Worm (Caenorhabditis elegans): ENCODE results near the gene jmjd-4.

- no peak for TF ChIP-seq snpc-1.1 (tag; optimal IDR thresholded peaks at IDR 0.05; ENCODE audit: insufficient read depth)
- TF ChIP-seq hlh-12 (tag; optimal IDR thresholded peaks at IDR 0.05): no peak
- TF ChIP-seq unc-62 (GFP tag; optimal IDR thresholded peaks at IDR 0.05): no peak
- no peak for TF ChIP-seq nfya-1 (tag; optimal IDR thresholded peaks at IDR 0.05; ENCODE audit: borderline replicate concordance, insufficient read depth)
- no peak for TF ChIP-seq unc-130 (GFP tag; optimal IDR thresholded peaks at IDR 0.05)
- TF ChIP-seq let-607 (tag; optimal IDR thresholded peaks at IDR 0.05): no peak
- no peak for TF ChIP-seq madf-3 (GFP tag; IDR thresholded peaks at IDR 0.05)
- TF ChIP-seq hmg-1.2 (GFP tag; IDR thresholded peaks at IDR 0.05): no peak
- no peak for TF ChIP-seq Y79H2A.3 (GFP tag; conservative IDR thresholded peaks at IDR 0.05)
- TF ChIP-seq mxl-1 (tag; optimal IDR thresholded peaks at IDR 0.05): no peak
- no peak for TF ChIP-seq attf-6 (GFP tag; IDR thresholded peaks at IDR 0.05)
These were observed 40.5 kb downstream of the jmjd-4 start for ce11 chrIII:10293362-10293761.
